Fruit fly (Drosophila melanogaster): ENCODE measurements around the gene CG3868.

The CG3868 gene

dm6 chr3L:14350814-14351213, 51.7 kb downstream of the CG3868 start:
- TF ChIP-seq row (GFP tag; IDR thresholded peaks at IDR 0.05) (0 out of 3 replicates have a peak, but pooled peaks have one; percentile 5), nom (GFP tag; optimal IDR thresholded peaks at IDR 0.05) (peak; percentile 20), CG10267 (tag; optimal IDR thresholded peaks at IDR 0.05) (no peak)
